Fruit fly (Drosophila melanogaster) whole organism, embryonic: ENCODE measurements around the gene CG11374.

ENCODE experiments used
- Adf1 ChIP-seq: fragments of 200-800 bp; sonication (Bioruptor generic); IDR thresholded peaks from 2 replicates; pipeline ENCODE4 v1.3.6; 2022; ENCODE audit warnings: missing biosample characterization, missing genetic modification characterization
- Asciz ChIP-seq: fragments of 200-800 bp; sonication (Bioruptor generic); optimal IDR thresholded peaks from 2 replicates; lab custom pipeline; 2017; ENCODE audit warnings: missing biosample characterization, mild to moderate bottlenecking, missing genetic modification characterization, missing genetic modification reagents
- Bteb2 ChIP-seq: fragments of 200-800 bp; sonication (Bioruptor generic); optimal IDR thresholded peaks from 2 replicates; lab custom pipeline; 2016; ENCODE audit warnings: missing biosample characterization, missing genetic modification characterization
- CG10267 ChIP-seq: fragments of 200-800 bp; sonication (Bioruptor generic); optimal IDR thresholded peaks from 2 replicates; lab custom pipeline; 2018; ENCODE audit warnings: missing biosample characterization, mild to moderate bottlenecking, missing genetic modification characterization, moderate library complexity
- CG10274 ChIP-seq: fragments of 200-800 bp; sonication (Bioruptor generic); optimal IDR thresholded peaks from 3 replicates; lab custom pipeline; 2017; ENCODE audit warnings: missing biosample characterization, mild to moderate bottlenecking, missing genetic modification characterization
- CG10431 ChIP-seq: fragments of 200-800 bp; sonication (Bioruptor generic); optimal IDR thresholded peaks from 3 replicates; lab custom pipeline; 2018; ENCODE audit warnings: missing biosample characterization, mild to moderate bottlenecking, missing genetic modification characterization
- CG10543 ChIP-seq: fragments of 200-800 bp; sonication (Bioruptor generic); optimal IDR thresholded peaks from 3 replicates; lab custom pipeline; 2017; ENCODE audit warnings: missing biosample characterization, mild to moderate bottlenecking, missing genetic modification characterization, moderate library complexity
- CG12071 ChIP-seq: fragments of 200-800 bp; sonication (Bioruptor generic); optimal IDR thresholded peaks from 3 replicates; lab custom pipeline; 2018; ENCODE audit warnings: missing biosample characterization, mild to moderate bottlenecking, missing genetic modification characterization
- CG12219 ChIP-seq: fragments of 200-800 bp; sonication (Bioruptor generic); optimal IDR thresholded peaks from 3 replicates; lab custom pipeline; 2018; ENCODE audit warnings: missing biosample characterization, mild to moderate bottlenecking, missing genetic modification characterization
- CG12299 ChIP-seq: fragments of 200-800 bp; sonication (Bioruptor generic); optimal IDR thresholded peaks from 2 replicates; lab custom pipeline; 2018; ENCODE audit warnings: missing biosample characterization, mild to moderate bottlenecking, missing genetic modification characterization
- CG12659 ChIP-seq: fragments of 200-800 bp; sonication (Bioruptor generic); optimal IDR thresholded peaks from 3 replicates; lab custom pipeline; 2017; ENCODE audit warnings: mild to moderate bottlenecking, missing biosample characterization, missing genetic modification reagents, missing genetic modification characterization
- CG12942 ChIP-seq: fragments of 200-800 bp; sonication (Bioruptor generic); optimal IDR thresholded peaks from 3 replicates; lab custom pipeline; 2016; ENCODE audit warnings: missing biosample characterization, missing genetic modification characterization
- CG1529 ChIP-seq: fragments of 200-800 bp; sonication (Bioruptor generic); optimal IDR thresholded peaks from 3 replicates; lab custom pipeline; 2018; ENCODE audit warnings: missing biosample characterization, missing genetic modification characterization
- CG15696 ChIP-seq: fragments of 200-800 bp; sonication (Bioruptor generic); optimal IDR thresholded peaks from 2 replicates; lab custom pipeline; 2019; ENCODE audit warnings: missing biosample characterization, mild to moderate bottlenecking, missing genetic modification characterization, moderate library complexity
- CG17385 ChIP-seq: fragments of 200-800 bp; sonication (Bioruptor generic); optimal IDR thresholded peaks from 3 replicates; lab custom pipeline; 2018; ENCODE audit warnings: missing biosample characterization, mild to moderate bottlenecking, missing genetic modification characterization
- CG17568 ChIP-seq: fragments of 200-800 bp; sonication (Bioruptor generic); optimal IDR thresholded peaks from 2 replicates; lab custom pipeline; 2018; ENCODE audit warnings: missing biosample characterization, mild to moderate bottlenecking, missing genetic modification characterization, moderate library complexity
- CG18599 ChIP-seq: fragments of 200-800 bp; sonication (Bioruptor generic); optimal IDR thresholded peaks from 3 replicates; lab custom pipeline; 2017; ENCODE audit warnings: missing biosample characterization, missing genetic modification characterization, mild to moderate bottlenecking, moderate library complexity, missing genetic modification reagents
- CG31365 ChIP-seq: fragments of 200-800 bp; sonication (Bioruptor generic); optimal IDR thresholded peaks from 2 replicates; lab custom pipeline; 2018; ENCODE audit warnings: missing biosample characterization, mild to moderate bottlenecking, missing genetic modification characterization
- CG3163 ChIP-seq: fragments of 200-800 bp; sonication (Bioruptor generic); optimal IDR thresholded peaks from 3 replicates; lab custom pipeline; 2016; ENCODE audit warnings: missing biosample characterization, missing genetic modification characterization
- CG33557 ChIP-seq: fragments of 200-800 bp; sonication (Bioruptor generic); optimal IDR thresholded peaks from 2 replicates; lab custom pipeline; 2019; ENCODE audit warnings: missing biosample characterization, mild to moderate bottlenecking, missing genetic modification characterization, moderate library complexity
- CG34224 ChIP-seq: fragments of 200-800 bp; sonication (Bioruptor generic); IDR thresholded peaks from 3 replicates; pipeline ENCODE4 v1.3.6; 2022; ENCODE audit warnings: missing biosample characterization, missing genetic modification characterization; ENCODE audit not compliant: partially characterized antibody
- CG4707 ChIP-seq: fragments of 200-800 bp; sonication (Bioruptor generic); optimal IDR thresholded peaks from 2 replicates; lab custom pipeline; 2018; ENCODE audit warnings: missing biosample characterization, mild to moderate bottlenecking, missing genetic modification characterization, moderate library complexity
- CG6175 ChIP-seq: fragments of 200-800 bp; sonication (Bioruptor generic); IDR thresholded peaks from 3 replicates; pipeline ENCODE4 v1.3.6; 2022; ENCODE audit warnings: missing biosample characterization, missing genetic modification characterization
- CG6683 ChIP-seq: fragments of 200-800 bp; sonication (Bioruptor generic); optimal IDR thresholded peaks from 2 replicates; lab custom pipeline; 2017; ENCODE audit warnings: missing biosample characterization, mild to moderate bottlenecking, missing genetic modification characterization, missing genetic modification reagents
- CG7556 ChIP-seq: fragments of 200-800 bp; sonication (Bioruptor generic); optimal IDR thresholded peaks from 2 replicates; lab custom pipeline; 2017; ENCODE audit warnings: missing biosample characterization, mild to moderate bottlenecking, missing genetic modification characterization
- CTCF ChIP-seq: fragments of 200-800 bp; sonication (Bioruptor generic); optimal IDR thresholded peaks from 2 replicates; lab custom pipeline; 2017; ENCODE audit warnings: missing biosample characterization, mild to moderate bottlenecking, missing genetic modification characterization, moderate library complexity
- CoRest ChIP-seq: fragments of 200-800 bp; sonication (Bioruptor generic); optimal IDR thresholded peaks from 3 replicates; lab custom pipeline; 2018; ENCODE audit warnings: missing biosample characterization, mild to moderate bottlenecking, missing genetic modification characterization, moderate library complexity
- CrebB ChIP-seq: fragments of 200-800 bp; sonication (Bioruptor generic); optimal IDR thresholded peaks from 3 replicates; lab custom pipeline; 2018; ENCODE audit warnings: missing biosample characterization, mild to moderate bottlenecking, missing genetic modification characterization
- D19A ChIP-seq: fragments of 200-800 bp; optimal IDR thresholded peaks from 3 replicates; lab custom pipeline; 2019; ENCODE audit warnings: missing biosample characterization, mild to moderate bottlenecking, missing genetic modification characterization, moderate library complexity
- Meics ChIP-seq: fragments of 200-800 bp; sonication (Bioruptor generic); optimal IDR thresholded peaks from 2 replicates; lab custom pipeline; 2017; ENCODE audit warnings: missing biosample characterization, mild to moderate bottlenecking, missing genetic modification characterization
- Sox100B ChIP-seq: fragments of 200-800 bp; sonication (Bioruptor generic); optimal IDR thresholded peaks from 3 replicates; lab custom pipeline; 2018; ENCODE audit warnings: missing biosample characterization, mild to moderate bottlenecking, missing genetic modification characterization
- ara ChIP-seq: fragments of 200-800 bp; sonication (Bioruptor generic); IDR thresholded peaks from 2 replicates; pipeline ENCODE4 v1.3.6; 2022; ENCODE audit warnings: missing biosample characterization, missing genetic modification characterization
- cg ChIP-seq: fragments of 200-800 bp; sonication (Bioruptor generic); optimal IDR thresholded peaks from 3 replicates; lab custom pipeline; 2019; ENCODE audit warnings: missing biosample characterization, mild to moderate bottlenecking, missing genetic modification characterization, moderate library complexity
- crc ChIP-seq: fragments of 200-800 bp; sonication (Bioruptor generic); optimal IDR thresholded peaks from 2 replicates; lab custom pipeline; 2016; ENCODE audit warnings: missing biosample characterization, missing genetic modification characterization
- cwo ChIP-seq: fragments of 200-800 bp; sonication (Bioruptor generic); optimal IDR thresholded peaks from 3 replicates; lab custom pipeline; 2017; ENCODE audit warnings: missing biosample characterization, missing genetic modification characterization, mild to moderate bottlenecking, moderate library complexity, missing genetic modification reagents
- gcm ChIP-seq: fragments of 200-800 bp; sonication (Bioruptor generic); optimal IDR thresholded peaks from 2 replicates; lab custom pipeline; 2019; ENCODE audit warnings: missing biosample characterization, mild to moderate bottlenecking, missing genetic modification characterization, moderate library complexity
- grn ChIP-seq: fragments of 200-800 bp; sonication (Bioruptor generic); optimal IDR thresholded peaks from 3 replicates; lab custom pipeline; 2017; ENCODE audit warnings: missing biosample characterization, missing genetic modification characterization
- ind ChIP-seq: fragments of 200-800 bp; sonication (Bioruptor generic); optimal IDR thresholded peaks from 3 replicates; lab custom pipeline; 2016; ENCODE audit warnings: missing biosample characterization, missing genetic modification characterization
- nau ChIP-seq: fragments of 200-800 bp; sonication (Bioruptor generic); optimal IDR thresholded peaks from 3 replicates; lab custom pipeline; 2017; ENCODE audit warnings: missing biosample characterization, mild to moderate bottlenecking, missing genetic modification characterization, missing genetic modification reagents
- nmo ChIP-seq: fragments of 200-800 bp; sonication (Bioruptor generic); optimal IDR thresholded peaks from 2 replicates; lab custom pipeline; 2018; ENCODE audit warnings: missing biosample characterization, mild to moderate bottlenecking, missing genetic modification characterization, moderate library complexity
- onecut ChIP-seq: fragments of 200-800 bp; sonication (Bioruptor generic); IDR thresholded peaks from 2 replicates; pipeline ENCODE4 v1.3.6; 2022; ENCODE audit warnings: missing biosample characterization, missing genetic modification characterization
- org-1 ChIP-seq: fragments of 200-800 bp; sonication (Bioruptor generic); optimal IDR thresholded peaks from 2 replicates; lab custom pipeline; 2017; ENCODE audit warnings: missing biosample characterization, missing genetic modification characterization
- pan ChIP-seq, 4 experiments: fragments of >200 bp in 3 of 4; fragments of 200-800 bp in 1 of 4; sonication (Bioruptor generic) in 1 of 4; optimal IDR thresholded peaks in 3 of 4; IDR thresholded peaks in 1 of 4; 2 replicates each; pipeline versions ENCODE4 v1.3.6 to Lab custom; 2017 to 2022; ENCODE audit warnings: missing biosample characterization in 2 of 4, missing genetic modification characterization in 2 of 4, mixed read lengths in 1 of 4
- peb ChIP-seq: fragments of 200-800 bp; sonication (Bioruptor generic); IDR thresholded peaks from 2 replicates; pipeline ENCODE4 v1.3.6; 2022; ENCODE audit warnings: missing biosample characterization, missing genetic modification characterization
- row ChIP-seq: fragments of 200-800 bp; sonication (Bioruptor generic); IDR thresholded peaks from 3 replicates; pipeline ENCODE4 v1.3.6; 2022; ENCODE audit warnings: missing biosample characterization, missing genetic modification characterization
- salm ChIP-seq: fragments of 200-800 bp; sonication (Bioruptor generic); optimal IDR thresholded peaks from 2 replicates; lab custom pipeline; 2018; ENCODE audit warnings: missing biosample characterization, mild to moderate bottlenecking, missing genetic modification characterization
- schlank ChIP-seq: fragments of 200-800 bp; sonication (Bioruptor generic); optimal IDR thresholded peaks from 2 replicates; lab custom pipeline; 2018; ENCODE audit warnings: missing biosample characterization, mild to moderate bottlenecking, missing genetic modification characterization
- sens ChIP-seq: fragments of 200-800 bp; sonication (Bioruptor generic); peaks from one replicate; lab custom pipeline; 2016; ENCODE audit warnings: missing biosample characterization, missing genetic modification characterization
- toy ChIP-seq: fragments of 200-800 bp; sonication (Bioruptor generic); IDR thresholded peaks from 2 replicates; pipeline ENCODE4 v1.3.6; 2022; ENCODE audit warnings: missing biosample characterization, missing genetic modification characterization
- zf30C ChIP-seq: fragments of 200-800 bp; sonication (Bioruptor generic); optimal IDR thresholded peaks from 3 replicates; lab custom pipeline; 2018; ENCODE audit warnings: missing biosample characterization, mild to moderate bottlenecking, missing genetic modification characterization

The CG11374 gene

DNA sequence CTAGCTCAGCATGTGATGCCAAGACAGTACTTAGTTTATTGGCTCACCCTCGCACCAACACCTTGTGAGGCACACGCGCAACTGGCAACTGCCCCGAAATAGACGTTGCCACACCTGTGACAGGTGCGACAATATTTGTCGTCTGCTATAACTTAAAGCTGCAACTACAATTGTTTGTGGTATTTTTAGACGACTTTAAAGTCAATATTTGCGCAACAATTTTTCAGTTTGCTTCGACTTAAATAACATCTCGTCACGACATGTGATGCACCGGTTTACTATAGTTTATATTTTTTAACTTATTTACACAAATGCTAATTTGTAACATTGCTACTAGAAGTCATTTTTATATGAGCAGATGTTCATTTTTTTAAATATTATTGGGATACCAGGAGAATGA lies 5.0 kb downstream of the CG11374 start (continued):
- no peak for TF ChIP-seq crc (GFP tag; lab: Kevin White, UChicago)
- peak; percentile 74 for TF ChIP-seq Sox100B (GFP tag; lab: Kevin White, UChicago)
- TF ChIP-seq D19A = no peak
- TF ChIP-seq CG10274 = peak; percentile 19
- TF ChIP-seq CG10543 (GFP tag; lab: Kevin White, UChicago) = peak; percentile 58
- TF ChIP-seq gcm (GFP tag; lab: Kevin White, UChicago) = peak; percentile 50
- 0 out of 2 replicates have a peak, but pooled peaks have one; percentile 15 for TF ChIP-seq onecut
- TF ChIP-seq Adf1 (GFP tag; lab: Robert Waterston, UW) = no peak
- TF ChIP-seq CG4707 (GFP tag; lab: Kevin White, UChicago) = peak; percentile 35
- TF ChIP-seq org-1 (GFP tag; lab: Kevin White, UChicago) = peak; percentile 61
- TF ChIP-seq CG17568 (GFP tag; lab: Kevin White, UChicago) = peak; percentile 72
- TF ChIP-seq CG1529 (GFP tag; lab: Kevin White, UChicago) = peak; percentile 55
- TF ChIP-seq CG12071 = peak; percentile 79
- peak; percentile 12 for TF ChIP-seq schlank (tag; lab: Kevin White, UChicago)
- TF ChIP-seq CG12659 (GFP tag; lab: Kevin White, UChicago) = peak; percentile 23
- no peak for TF ChIP-seq CoRest
- no peak for TF ChIP-seq nmo
- TF ChIP-seq CG6175 (GFP tag; lab: Robert Waterston, UW) = 0 out of 3 replicates have a peak, but pooled peaks have one; percentile 29
- TF ChIP-seq CG12299 (tag; lab: Kevin White, UChicago) = peak; percentile 57
- 0 out of 2 replicates have a peak, but pooled peaks have one; percentile 20 for TF ChIP-seq ara (GFP tag; lab: Robert Waterston, UW)
- peak; percentile 40 for TF ChIP-seq CG31365 (tag; lab: Kevin White, UChicago)
- peak; percentile 74 for TF ChIP-seq CG18599 (GFP tag; lab: Kevin White, UChicago)
- peak; percentile 48 for TF ChIP-seq Meics (GFP tag; lab: Kevin White, UChicago)
- no peak for TF ChIP-seq CG34224
- TF ChIP-seq nau (GFP tag; lab: Kevin White, UChicago) = peak; percentile 85
- TF ChIP-seq Asciz (GFP tag; lab: Kevin White, UChicago) = peak; percentile 83
- no peak for TF ChIP-seq zf30C
- no peak for TF ChIP-seq CG12942 (GFP tag; lab: Kevin White, UChicago)
- TF ChIP-seq CTCF (GFP tag; lab: Kevin White, UChicago) = peak; percentile 36
- TF ChIP-seq CG12219 = peak; percentile 50
- TF ChIP-seq CG17385 = peak; percentile 47
- TF ChIP-seq peb (GFP tag; lab: Robert Waterston, UW) = no peak
- peak; percentile 15 for TF ChIP-seq grn (GFP tag; lab: Kevin White, UChicago)
- TF ChIP-seq pan (optimal IDR thresholded peaks at IDR 0.05; lab: Kevin White, UChicago) = no peak
- TF ChIP-seq pan (GFP tag; optimal IDR thresholded peaks at IDR 0.05 in 1 of 2, IDR thresholded peaks at IDR 0.05 in 1 of 2) = peak in 1 of 2 experiments; percentile 38
- no peak for TF ChIP-seq cg (GFP tag; lab: Kevin White, UChicago)
- peak; percentile 29 for TF ChIP-seq cwo (GFP tag; lab: Kevin White, UChicago)
- TF ChIP-seq CG15696 (tag; lab: Kevin White, UChicago) = no peak
- peak; percentile 12 for TF ChIP-seq Bteb2 (GFP tag; lab: Kevin White, UChicago)
- peak; percentile 26 for TF ChIP-seq CG33557
- TF ChIP-seq CG10267 (tag; lab: Kevin White, UChicago) = no peak
- TF ChIP-seq CG10431 (GFP tag; lab: Kevin White, UChicago) = peak; percentile 64
- TF ChIP-seq toy (GFP tag; lab: Robert Waterston, UW) = no peak
- TF ChIP-seq CG3163 (GFP tag; lab: Kevin White, UChicago) = no peak
- TF ChIP-seq ind (GFP tag; lab: Kevin White, UChicago) = no peak
- peak; percentile 46 for TF ChIP-seq CG7556 (GFP tag; lab: Kevin White, UChicago)
- peak; percentile 79 for TF ChIP-seq sens
- peak; percentile 53 for TF ChIP-seq CG6683
- peak; percentile 55 for TF ChIP-seq CrebB (tag; lab: Kevin White, UChicago)
- TF ChIP-seq row (GFP tag; lab: Robert Waterston, UW) = no peak
- TF ChIP-seq salm = peak; percentile 40
